Fruit fly (Drosophila melanogaster) whole organism, embryonic: Measurements from ENCODE around the gene CG4570.

Source experiments
- Atf3 ChIP-seq: fragments of 200-800 bp; sonication (Bioruptor generic); optimal IDR thresholded peaks from 3 replicates; lab custom pipeline; 2016; ENCODE audit warnings: missing biosample characterization, missing genetic modification characterization
- C15 ChIP-seq: fragments of 200-800 bp; sonication (Bioruptor generic); IDR thresholded peaks from 3 replicates; pipeline ENCODE4 v1.3.6; 2022; ENCODE audit warnings: missing biosample characterization, missing genetic modification characterization
- CG1233 ChIP-seq: fragments of 200-800 bp; sonication (Bioruptor generic); optimal IDR thresholded peaks from 4 replicates; lab custom pipeline; 2018; ENCODE audit warnings: missing biosample characterization, mild to moderate bottlenecking, missing genetic modification characterization
- CG12769 ChIP-seq: fragments of 200-800 bp; sonication (Bioruptor generic); optimal IDR thresholded peaks from 2 replicates; lab custom pipeline; 2019; ENCODE audit warnings: missing biosample characterization, mild to moderate bottlenecking, missing genetic modification characterization, moderate library complexity
- CG15011 ChIP-seq: fragments of 200-800 bp; sonication (Bioruptor generic); optimal IDR thresholded peaks from 3 replicates; lab custom pipeline; 2018; ENCODE audit warnings: missing biosample characterization, mild to moderate bottlenecking, missing genetic modification characterization
- CG1647 ChIP-seq: fragments of 200-800 bp; sonication (Bioruptor generic); optimal IDR thresholded peaks from 3 replicates; lab custom pipeline; 2016; ENCODE audit warnings: missing biosample characterization, missing genetic modification characterization
- CG16779 ChIP-seq: fragments of 200-800 bp; sonication (Bioruptor generic); IDR thresholded peaks from 2 replicates; pipeline ENCODE4 v1.3.6; 2022; ENCODE audit warnings: missing biosample characterization, missing genetic modification characterization
- CG17612 ChIP-seq: fragments of 200-800 bp; sonication (Bioruptor generic); IDR thresholded peaks from 2 replicates; pipeline ENCODE4 v1.3.6; 2022; ENCODE audit warnings: missing biosample characterization, missing genetic modification characterization
- CG1792 ChIP-seq: fragments of 200-800 bp; sonication (Bioruptor generic); optimal IDR thresholded peaks from 2 replicates; lab custom pipeline; 2016; ENCODE audit warnings: missing biosample characterization, missing genetic modification characterization
- CG30020 ChIP-seq: fragments of 200-800 bp; optimal IDR thresholded peaks from 2 replicates; lab custom pipeline; 2019; ENCODE audit warnings: missing biosample characterization, mild to moderate bottlenecking, missing genetic modification characterization, moderate library complexity
- CG30403 ChIP-seq: fragments of 200-800 bp; sonication (Bioruptor generic); optimal IDR thresholded peaks from 3 replicates; lab custom pipeline; 2016; ENCODE audit warnings: missing biosample characterization, missing genetic modification characterization
- CG31365 ChIP-seq: fragments of 200-800 bp; sonication (Bioruptor generic); optimal IDR thresholded peaks from 2 replicates; lab custom pipeline; 2018; ENCODE audit warnings: missing biosample characterization, mild to moderate bottlenecking, missing genetic modification characterization
- CG32532 ChIP-seq: fragments of 200-800 bp; sonication (Bioruptor generic); IDR thresholded peaks from 2 replicates; pipeline ENCODE4 v1.3.6; 2022; ENCODE audit warnings: missing biosample characterization, missing genetic modification characterization
- CG32767 ChIP-seq: fragments of 200-800 bp; sonication (Bioruptor generic); IDR thresholded peaks from 2 replicates; pipeline ENCODE4 v1.3.6; 2022; ENCODE audit warnings: missing biosample characterization, missing genetic modification characterization
- CG34376 ChIP-seq: fragments of 200-800 bp; sonication (Bioruptor generic); optimal IDR thresholded peaks from 2 replicates; lab custom pipeline; 2018; ENCODE audit warnings: missing biosample characterization, mild to moderate bottlenecking, missing genetic modification characterization
- CG6813 ChIP-seq: fragments of 200-800 bp; sonication (Bioruptor generic); optimal IDR thresholded peaks from 2 replicates; lab custom pipeline; 2017; ENCODE audit warnings: missing biosample characterization, missing genetic modification characterization, mild to moderate bottlenecking, moderate library complexity, missing genetic modification reagents
- CG7556 ChIP-seq: fragments of 200-800 bp; sonication (Bioruptor generic); optimal IDR thresholded peaks from 2 replicates; lab custom pipeline; 2017; ENCODE audit warnings: missing biosample characterization, mild to moderate bottlenecking, missing genetic modification characterization
- CG8290 ChIP-seq, 3 experiments: fragments of 200-800 bp; sonication (Bioruptor generic); optimal IDR thresholded peaks; 2 replicates each; lab custom pipeline; 2016 to 2019; ENCODE audit warnings: missing biosample characterization in 3 of 3, missing genetic modification characterization in 3 of 3, mild to moderate bottlenecking in 2 of 3, moderate library complexity in 1 of 3
- CTCF ChIP-seq: fragments of 200-800 bp; sonication (Bioruptor generic); optimal IDR thresholded peaks from 2 replicates; lab custom pipeline; 2017; ENCODE audit warnings: missing biosample characterization, mild to moderate bottlenecking, missing genetic modification characterization, moderate library complexity
- D ChIP-seq, 2 experiments: fragments of 200-800 bp in 1 of 2; fragments of >200 bp in 1 of 2; sonication (Bioruptor generic) in 1 of 2; optimal IDR thresholded peaks; 2 replicates in 1 of 2; 3 replicates in 1 of 2; lab custom pipeline; 2017; ENCODE audit warnings: mild to moderate bottlenecking in 1 of 2, missing biosample characterization in 1 of 2, missing genetic modification characterization in 1 of 2, missing genetic modification reagents in 1 of 2
- Dek ChIP-seq: fragments of 200-800 bp; sonication (Bioruptor generic); optimal IDR thresholded peaks from 3 replicates; lab custom pipeline; 2019; ENCODE audit warnings: missing biosample characterization, mild to moderate bottlenecking, missing genetic modification characterization, moderate library complexity
- H2.0 ChIP-seq: fragments of 200-800 bp; sonication (Bioruptor generic); IDR thresholded peaks from 2 replicates; pipeline ENCODE4 v1.3.6; 2022; ENCODE audit warnings: missing biosample characterization, missing genetic modification characterization
- HLH4C ChIP-seq: fragments of 200-800 bp; sonication (Bioruptor generic); IDR thresholded peaks from 3 replicates; pipeline ENCODE4 v1.3.6; 2022; ENCODE audit warnings: missing biosample characterization, missing genetic modification characterization; ENCODE audit not compliant: partially characterized antibody
- Hmr ChIP-seq: fragments of 200-800 bp; sonication (Bioruptor generic); optimal IDR thresholded peaks from 3 replicates; lab custom pipeline; 2017; ENCODE audit warnings: mild to moderate bottlenecking, missing biosample characterization, missing genetic modification reagents, missing genetic modification characterization
- Hmx ChIP-seq: fragments of 200-800 bp; sonication (Bioruptor generic); optimal IDR thresholded peaks from 2 replicates; lab custom pipeline; 2016; ENCODE audit warnings: missing biosample characterization, missing genetic modification characterization
- NfI ChIP-seq: fragments of 200-800 bp; sonication (Bioruptor generic); optimal IDR thresholded peaks from 3 replicates; lab custom pipeline; 2018; ENCODE audit warnings: missing biosample characterization, mild to moderate bottlenecking, missing genetic modification characterization, moderate library complexity
- PHDP ChIP-seq: fragments of 200-800 bp; sonication (Bioruptor generic); optimal IDR thresholded peaks from 3 replicates; lab custom pipeline; 2018; ENCODE audit warnings: missing biosample characterization, mild to moderate bottlenecking, missing genetic modification characterization, moderate library complexity
- Trl ChIP-seq, 3 experiments: fragments of >200 bp in 2 of 3; fragments of 200-800 bp in 1 of 3; sonication (Bioruptor generic) in 1 of 3; optimal IDR thresholded peaks; 2 replicates in 1 of 3; 3 replicates in 2 of 3; lab custom pipeline; 2016 to 2017; ENCODE audit warnings: missing biosample characterization in 1 of 3, missing genetic modification characterization in 1 of 3
- Xbp1 ChIP-seq: fragments of 200-800 bp; sonication (Bioruptor generic); optimal IDR thresholded peaks from 3 replicates; lab custom pipeline; 2016; ENCODE audit warnings: missing biosample characterization, mild to moderate bottlenecking, missing genetic modification characterization
- abd-A ChIP-seq: fragments of 200-800 bp; sonication (Bioruptor generic); optimal IDR thresholded peaks from 3 replicates; lab custom pipeline; 2019; ENCODE audit warnings: missing biosample characterization, mild to moderate bottlenecking, missing genetic modification characterization, moderate library complexity
- ase ChIP-seq: fragments of 200-800 bp; sonication (Bioruptor generic); IDR thresholded peaks from 3 replicates; pipeline ENCODE4 v1.3.6; 2022; ENCODE audit warnings: missing biosample characterization, missing genetic modification characterization
- caup ChIP-seq: fragments of 200-800 bp; sonication (Bioruptor generic); optimal IDR thresholded peaks from 3 replicates; lab custom pipeline; 2017; ENCODE audit warnings: missing biosample characterization, mild to moderate bottlenecking, missing genetic modification characterization, moderate library complexity; ENCODE audit not compliant: severe bottlenecking
- gce ChIP-seq: fragments of 200-800 bp; sonication (Bioruptor generic); IDR thresholded peaks from 3 replicates; pipeline ENCODE4 v1.3.6; 2022; ENCODE audit warnings: missing biosample characterization, missing genetic modification characterization
- gt ChIP-seq: fragments of 200-800 bp; sonication (Bioruptor generic); IDR thresholded peaks from 2 replicates; pipeline ENCODE4 v1.3.6; 2022; ENCODE audit warnings: missing biosample characterization, missing genetic modification characterization
- hth ChIP-seq: fragments of >200 bp; optimal IDR thresholded peaks from 2 replicates; lab custom pipeline; 2017; ENCODE audit warnings: inconsistent platforms
- ind ChIP-seq: fragments of 200-800 bp; sonication (Bioruptor generic); optimal IDR thresholded peaks from 3 replicates; lab custom pipeline; 2016; ENCODE audit warnings: missing biosample characterization, missing genetic modification characterization
- klu ChIP-seq: fragments of 200-800 bp; sonication (Bioruptor generic); IDR thresholded peaks from 2 replicates; pipeline ENCODE4 v1.3.6; 2022; ENCODE audit warnings: missing biosample characterization, missing genetic modification characterization
- kni ChIP-seq: fragments of 200-800 bp; sonication (Bioruptor generic); optimal IDR thresholded peaks from 3 replicates; lab custom pipeline; 2017; ENCODE audit warnings: mild to moderate bottlenecking, missing biosample characterization, missing genetic modification reagents, missing genetic modification characterization
- nom ChIP-seq: fragments of 200-800 bp; sonication (Bioruptor generic); optimal IDR thresholded peaks from 2 replicates; lab custom pipeline; 2017; ENCODE audit warnings: missing biosample characterization, missing genetic modification characterization, mild to moderate bottlenecking, moderate library complexity, missing genetic modification reagents
- pb ChIP-seq: fragments of 200-800 bp; sonication (Bioruptor generic); optimal IDR thresholded peaks from 3 replicates; lab custom pipeline; 2016; ENCODE audit warnings: missing biosample characterization, missing genetic modification characterization
- pho ChIP-seq: fragments of 200-800 bp; sonication (Bioruptor generic); optimal IDR thresholded peaks from 2 replicates; lab custom pipeline; 2016; ENCODE audit warnings: missing biosample characterization, missing genetic modification characterization
- pnt ChIP-seq: fragments of 200-800 bp; sonication (Bioruptor generic); optimal IDR thresholded peaks from 3 replicates; lab custom pipeline; 2016; ENCODE audit warnings: missing biosample characterization, missing genetic modification characterization
- rib ChIP-seq: fragments of 200-800 bp; sonication (Bioruptor generic); IDR thresholded peaks from 2 replicates; pipeline ENCODE4 v1.3.6; 2022; ENCODE audit warnings: missing biosample characterization, missing genetic modification characterization
- salm ChIP-seq: fragments of 200-800 bp; sonication (Bioruptor generic); optimal IDR thresholded peaks from 2 replicates; lab custom pipeline; 2018; ENCODE audit warnings: missing biosample characterization, mild to moderate bottlenecking, missing genetic modification characterization
- slou ChIP-seq: fragments of 200-800 bp; sonication (Bioruptor generic); optimal IDR thresholded peaks from 3 replicates; lab custom pipeline; 2016; ENCODE audit warnings: missing biosample characterization, missing genetic modification characterization
- sob ChIP-seq: fragments of 200-800 bp; sonication (Bioruptor generic); IDR thresholded peaks from 2 replicates; pipeline ENCODE4 v1.3.6; 2022; ENCODE audit warnings: missing biosample characterization, missing genetic modification characterization
- sr ChIP-seq: fragments of 200-800 bp; sonication (Bioruptor generic); IDR thresholded peaks from 3 replicates; pipeline ENCODE4 v1.3.6; 2022; ENCODE audit warnings: missing biosample characterization, missing genetic modification characterization
- unpg ChIP-seq: fragments of 200-800 bp; sonication (Bioruptor generic); optimal IDR thresholded peaks from 3 replicates; lab custom pipeline; 2018; ENCODE audit warnings: missing biosample characterization, mild to moderate bottlenecking, missing genetic modification characterization, moderate library complexity

CG4570 gene

DNA sequence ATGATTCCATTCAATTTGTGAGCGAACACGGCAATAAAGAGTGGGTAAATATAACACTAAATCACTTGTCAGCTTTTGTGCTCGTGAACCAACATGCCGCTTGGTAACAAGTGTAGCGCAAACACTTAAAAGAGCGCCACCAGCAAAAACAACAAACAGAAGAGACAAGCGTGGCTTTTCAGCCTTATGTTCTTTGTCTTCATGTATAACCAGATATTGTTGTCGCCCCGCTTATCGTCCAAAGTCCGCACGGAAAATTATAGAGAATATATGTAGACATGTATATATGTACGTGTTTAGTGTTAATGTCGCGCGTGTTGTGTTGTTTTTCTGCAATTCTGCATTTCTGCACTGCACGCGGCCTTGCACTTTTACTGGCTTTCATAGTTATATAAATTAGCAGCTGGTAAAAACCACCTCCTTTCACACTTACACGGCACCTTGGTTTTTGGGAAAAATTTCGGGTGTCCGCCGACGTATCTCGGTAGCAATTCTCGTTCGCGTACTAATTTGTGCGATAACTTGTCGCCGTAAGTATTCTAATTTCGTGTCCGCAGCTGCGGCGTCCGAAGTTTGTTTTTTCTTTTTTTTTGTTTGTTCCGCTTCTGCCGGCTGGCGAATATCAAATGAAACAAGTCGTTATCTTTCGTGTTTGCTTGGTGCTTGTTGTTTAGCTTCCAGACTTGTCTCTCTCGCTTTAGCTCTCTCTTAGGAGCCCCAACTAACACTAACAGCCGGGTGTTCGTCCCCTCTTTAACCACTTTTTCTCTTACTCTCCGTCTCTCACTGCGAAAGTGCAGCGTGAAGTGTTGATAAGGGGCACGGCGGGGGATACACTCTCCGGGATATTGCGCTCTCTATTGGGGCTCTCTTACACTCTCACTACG lies 32.3 kb downstream of the CG4570 start (continued):
- TF ChIP-seq PHDP (tag; lab: Kevin White, UChicago): peak; percentile 44
- TF ChIP-seq gce (GFP tag; lab: Robert Waterston, UW): no peak
- TF ChIP-seq sob: peak; percentile 6; the same call in 1 of the 2 replicates
- TF ChIP-seq CG32767 (GFP tag; lab: Robert Waterston, UW): no peak
- no peak for TF ChIP-seq gt
- TF ChIP-seq ind: peak; percentile 41
- TF ChIP-seq slou (GFP tag; lab: Kevin White, UChicago): no peak
- TF ChIP-seq pb (GFP tag; lab: Kevin White, UChicago): no peak
- TF ChIP-seq NfI (GFP tag; lab: Kevin White, UChicago): peak; percentile 17
- peak; percentile 89 for TF ChIP-seq CG12769 (tag; lab: Kevin White, UChicago)
- peak; percentile 73 for TF ChIP-seq CG32532 (GFP tag; lab: Robert Waterston, UW)
- TF ChIP-seq C15 (GFP tag; lab: Robert Waterston, UW): no peak; the same call in 2 of the 3 replicates
- no peak for TF ChIP-seq abd-A (tag; lab: Kevin White, UChicago)
- peak; percentile 35 for TF ChIP-seq unpg
- peak; percentile 28; the same call in 1 of the 2 replicates for TF ChIP-seq CG16779
- TF ChIP-seq klu (GFP tag; lab: Robert Waterston, UW): no peak
- TF ChIP-seq Dek: no peak
- 0 out of 2 replicates have a peak, but pooled peaks have one; percentile 25 for TF ChIP-seq H2.0 (GFP tag; lab: Robert Waterston, UW)
- TF ChIP-seq caup (GFP tag; lab: Kevin White, UChicago): peak; percentile 30
- TF ChIP-seq salm: no peak
- TF ChIP-seq CG8290 (GFP tag; optimal IDR thresholded peaks at IDR 0.05; lab: Kevin White, UChicago): no peak
- TF ChIP-seq CG8290 (tag; optimal IDR thresholded peaks at IDR 0.05; lab: Kevin White, UChicago): peak in 1 of 2 experiments; percentile 65
- peak; percentile 17 for TF ChIP-seq Hmr (GFP tag; lab: Kevin White, UChicago)
- TF ChIP-seq CTCF (GFP tag; lab: Kevin White, UChicago): no peak
- peak; percentile 38 for TF ChIP-seq CG7556
- peak; percentile 96 to 97 for TF ChIP-seq Trl (optimal IDR thresholded peaks at IDR 0.05; lab: Kevin White, UChicago)
- no peak for TF ChIP-seq Trl (GFP tag; optimal IDR thresholded peaks at IDR 0.05; lab: Kevin White, UChicago)
- TF ChIP-seq CG1233 (GFP tag; lab: Kevin White, UChicago): no peak
- 0 out of 2 replicates have a peak, but pooled peaks have one; percentile 29 for TF ChIP-seq CG17612 (GFP tag; lab: Robert Waterston, UW)
- no peak for TF ChIP-seq CG1647 (GFP tag; lab: Kevin White, UChicago)
- peak; percentile 1 for TF ChIP-seq CG31365
- peak; percentile 54 for TF ChIP-seq CG34376 (GFP tag; lab: Kevin White, UChicago)
- no peak for TF ChIP-seq pnt (GFP tag; lab: Kevin White, UChicago)
- TF ChIP-seq sr: 0 out of 3 replicates have a peak, but pooled peaks have one; percentile 4
- TF ChIP-seq hth (lab: Kevin White, UChicago): no peak
- no peak for TF ChIP-seq pho
- TF ChIP-seq HLH4C (GFP tag; lab: Robert Waterston, UW): no peak
- TF ChIP-seq CG6813 (GFP tag; lab: Kevin White, UChicago): peak; percentile 17
- no peak for TF ChIP-seq CG30020 (tag; lab: Kevin White, UChicago)
- no peak for TF ChIP-seq D (optimal IDR thresholded peaks at IDR 0.05; lab: Kevin White, UChicago)
- no peak for TF ChIP-seq D (GFP tag; optimal IDR thresholded peaks at IDR 0.05; lab: Kevin White, UChicago)
- TF ChIP-seq Hmx (GFP tag; lab: Kevin White, UChicago): no peak
- no peak; the same call in 2 of the 3 replicates for TF ChIP-seq ase
- TF ChIP-seq rib: peak; percentile 26; the same call in 1 of the 2 replicates
- TF ChIP-seq Atf3 (GFP tag; lab: Kevin White, UChicago): no peak
- TF ChIP-seq kni (GFP tag; lab: Kevin White, UChicago): peak; percentile 23
- TF ChIP-seq Xbp1 (GFP tag; lab: Kevin White, UChicago): peak; percentile 2
- TF ChIP-seq CG15011: peak; percentile 2
- TF ChIP-seq CG30403 (GFP tag; lab: Kevin White, UChicago): peak; percentile 7
- peak; percentile 99 for TF ChIP-seq nom (GFP tag; lab: Kevin White, UChicago)
- no peak for TF ChIP-seq CG1792 (GFP tag; lab: Kevin White, UChicago)
